Worm (Caenorhabditis elegans): ENCODE data around the gene rfc-3.

Gene rfc-3

DNA sequence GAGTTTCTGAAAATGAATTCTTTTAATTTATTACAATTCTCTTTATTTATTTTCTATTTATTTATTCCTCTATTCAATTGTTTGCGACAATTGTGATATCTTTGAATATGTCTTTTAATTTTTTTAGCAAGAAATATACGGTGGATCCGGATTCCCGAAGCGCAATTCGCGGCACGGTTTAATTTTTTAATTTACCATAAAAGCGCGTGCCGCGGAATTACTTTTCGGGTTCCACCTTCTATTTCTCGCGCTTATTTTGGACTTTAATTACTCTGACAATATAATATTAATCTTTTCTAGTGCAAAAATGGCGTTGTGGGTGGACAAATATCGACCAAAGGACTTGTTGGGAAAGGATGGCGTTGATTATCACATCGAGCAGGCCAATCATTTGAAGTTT lies at the start of gene rfc-3:
Gene rfc-3, plus strand, starts transcription at position 301 of the 400 bp plus-strand sequence.
- no peak for TF ChIP-seq F13H6.1 (tag; optimal IDR thresholded peaks at IDR 0.05)
- no peak for TF ChIP-seq elt-4 (tag; optimal IDR thresholded peaks at IDR 0.05)
- TF ChIP-seq pros-1 (tag; optimal IDR thresholded peaks at IDR 0.05): no peak
- TF ChIP-seq pha-2 (tag; optimal IDR thresholded peaks at IDR 0.05): no peak
- no peak for TF ChIP-seq ceh-9 (tag; optimal IDR thresholded peaks at IDR 0.05)
- no peak for TF ChIP-seq sox-4 (tag; optimal IDR thresholded peaks at IDR 0.05)
- no peak for TF ChIP-seq unc-42 (tag; optimal IDR thresholded peaks at IDR 0.05)

DNA sequence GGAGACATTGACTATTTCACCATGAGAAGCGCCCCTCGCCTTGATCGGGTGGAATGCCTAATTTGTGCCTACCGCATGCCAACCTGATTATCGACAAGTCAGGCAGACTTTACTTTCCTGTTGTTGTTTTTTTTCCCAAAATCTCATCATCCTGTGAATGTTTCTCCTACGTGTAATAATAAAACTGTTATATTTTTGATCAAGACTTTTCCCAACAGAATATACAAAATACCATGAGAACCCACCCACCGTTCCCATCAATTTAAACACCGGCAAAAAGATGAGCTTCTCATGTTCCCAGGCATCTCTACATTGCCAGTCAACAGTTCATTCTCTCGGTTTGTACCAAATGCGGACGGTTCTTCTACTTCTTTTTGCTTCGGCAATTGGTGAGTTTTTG lies 48.7 kb upstream of the rfc-3 start, which contains the start of gene scl-9:
Gene scl-9, plus strand, starts transcription at position 301 of the 400 bp plus-strand sequence.
- TF ChIP-seq tbx-7 (tag; optimal IDR thresholded peaks at IDR 0.05): no peak
- TF ChIP-seq ttx-3 (tag; optimal IDR thresholded peaks at IDR 0.05): no peak
- TF ChIP-seq lim-6 (tag; optimal IDR thresholded peaks at IDR 0.05): no peak
- no peak for TF ChIP-seq T23F11.4 (GFP tag; optimal IDR thresholded peaks at IDR 0.05)
- no peak for TF ChIP-seq F13H6.1 (tag; optimal IDR thresholded peaks at IDR 0.05)
- no peak for TF ChIP-seq ceh-19 (GFP tag; optimal IDR thresholded peaks at IDR 0.05)
- no peak for TF ChIP-seq hlh-6 (tag; optimal IDR thresholded peaks at IDR 0.05)
- TF ChIP-seq sox-2 (GFP tag; IDR thresholded peaks at IDR 0.05): no peak
- no peak for TF ChIP-seq pag-3 (tag; optimal IDR thresholded peaks at IDR 0.05; ENCODE audit: borderline replicate concordance)
- no peak for TF ChIP-seq fkh-10 (GFP tag; optimal IDR thresholded peaks at IDR 0.05)
- TF ChIP-seq odd-2 (tag; optimal IDR thresholded peaks at IDR 0.05): no peak
- no peak for TF ChIP-seq fkh-6 (tag; optimal IDR thresholded peaks at IDR 0.05)

DNA sequence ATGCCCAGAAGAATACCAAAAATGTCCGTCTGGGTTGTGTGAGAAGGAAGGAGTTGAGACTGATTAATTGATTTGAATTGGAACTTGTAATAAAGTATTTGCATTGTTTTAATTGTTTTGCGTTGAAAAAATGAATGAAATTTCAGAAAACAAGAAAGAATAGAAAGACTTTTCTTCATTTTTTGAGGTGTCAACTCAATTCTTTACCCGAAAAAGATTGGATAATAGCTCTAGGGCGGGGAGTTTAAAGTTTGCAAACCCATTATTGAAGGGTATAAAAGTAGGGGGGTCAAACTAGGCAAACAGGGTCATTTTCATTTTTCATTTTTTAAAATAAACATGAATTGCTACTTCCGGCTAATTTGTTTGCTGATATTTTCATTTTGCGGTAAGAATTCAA lies 47.4 kb upstream of the rfc-3 start, which contains the start of gene scl-10:
Gene scl-10, plus strand, starts transcription at position 301 of the 400 bp plus-strand sequence.
- TF ChIP-seq pha-4 (tag; optimal IDR thresholded peaks at IDR 0.05): no peak
- TF ChIP-seq gmeb-2 (tag; optimal IDR thresholded peaks at IDR 0.05): no peak
- TF ChIP-seq sdc-2 (tag; optimal IDR thresholded peaks at IDR 0.05): no peak
- TF ChIP-seq lin-11 (tag; optimal IDR thresholded peaks at IDR 0.05): no peak
- no peak for TF ChIP-seq unc-55 (GFP tag; optimal IDR thresholded peaks at IDR 0.05)
- TF ChIP-seq npax-4 (tag; optimal IDR thresholded peaks at IDR 0.05): no peak
- no peak for TF ChIP-seq syd-9 (tag; optimal IDR thresholded peaks at IDR 0.05)
- TF ChIP-seq nhr-232 (tag; optimal IDR thresholded peaks at IDR 0.05): no peak
- no peak for TF ChIP-seq ceh-18 (tag; optimal IDR thresholded peaks at IDR 0.05)
- no peak for TF ChIP-seq fkh-10 (GFP tag; optimal IDR thresholded peaks at IDR 0.05)

DNA sequence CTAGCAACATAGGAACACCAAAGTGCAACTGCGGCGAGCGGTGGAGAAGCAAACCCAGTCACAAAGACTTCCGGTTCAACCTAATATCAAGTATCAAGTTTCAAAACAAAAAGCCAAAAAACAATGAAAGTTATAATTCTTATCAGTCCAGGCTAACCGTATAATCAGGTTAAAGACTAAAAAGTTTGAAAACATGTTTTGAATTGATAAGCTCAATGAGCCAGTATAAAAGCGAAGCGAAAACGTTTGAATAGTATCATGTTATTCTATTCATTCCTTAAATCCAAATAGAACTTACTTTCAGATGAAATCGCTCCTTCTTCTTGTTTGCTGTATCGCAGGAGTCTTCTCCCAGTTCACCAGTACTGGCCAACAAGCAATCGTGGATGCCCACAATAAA lies 44.5 kb upstream of the rfc-3 start, which contains the start of gene scl-11:
Gene scl-11, plus strand, starts transcription at position 301 of the 400 bp plus-strand sequence.
- TF ChIP-seq sdc-2 (tag; optimal IDR thresholded peaks at IDR 0.05) (no peak), C08G9.2 (tag; optimal IDR thresholded peaks at IDR 0.05) (no peak), dmd-4 (tag; optimal IDR thresholded peaks at IDR 0.05; ENCODE audit: borderline replicate concordance) (no peak), sox-4 (tag; optimal IDR thresholded peaks at IDR 0.05) (no peak), tbx-7 (tag; optimal IDR thresholded peaks at IDR 0.05) (no peak), syd-9 (tag; optimal IDR thresholded peaks at IDR 0.05) (no peak), T23F11.4 (GFP tag; optimal IDR thresholded peaks at IDR 0.05) (no peak), ceh-6 (GFP tag; optimal IDR thresholded peaks at IDR 0.05) (no peak), nhr-11 (tag; optimal IDR thresholded peaks at IDR 0.05) (no peak), rnt-1 (tag; optimal IDR thresholded peaks at IDR 0.05) (no peak), hlh-15 (tag; optimal IDR thresholded peaks at IDR 0.05) (no peak), ceh-31 (tag; optimal IDR thresholded peaks at IDR 0.05) (no peak), ceh-30 (tag; optimal IDR thresholded peaks at IDR 0.05) (no peak)

DNA sequence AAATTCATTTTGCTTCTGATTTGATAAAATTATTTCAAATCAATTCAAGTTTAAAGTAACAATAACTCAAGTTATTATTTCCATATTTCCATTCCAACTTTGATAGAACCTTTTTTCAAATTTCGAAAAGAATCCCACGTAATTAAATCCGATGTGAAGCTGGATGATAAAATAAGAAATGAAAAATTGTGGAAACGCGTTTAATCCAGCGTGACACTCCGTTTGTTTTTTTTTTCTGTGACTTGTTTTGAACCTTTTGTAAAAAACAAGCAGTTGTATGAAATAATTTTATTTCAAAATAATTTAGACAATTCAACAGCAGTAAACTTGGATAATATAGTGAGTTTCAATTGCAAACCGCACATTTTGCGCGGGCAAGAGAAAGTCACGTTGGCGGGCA lies 43.0 kb upstream of the rfc-3 start, which contains the start of gene F49E11.7:
Gene F49E11.7, plus strand, starts transcription at position 301 of the 400 bp plus-strand sequence.
- TF ChIP-seq fkh-6 (tag; optimal IDR thresholded peaks at IDR 0.05): no peak
- TF ChIP-seq Y22D7AL.16 (tag; optimal IDR thresholded peaks at IDR 0.05): no peak
- no peak for TF ChIP-seq C38D4.7 (GFP tag; optimal IDR thresholded peaks at IDR 0.05)
- TF ChIP-seq hlh-13 (GFP tag; optimal IDR thresholded peaks at IDR 0.05): no peak
